Fruit fly (Drosophila melanogaster) whole organism, embryonic: ENCODE results near the gene CG42571.
A peak's percentile ranks its signal among the peaks of the same experiment; 100 is the strongest.

Source experiments
- B-H2 ChIP-seq: fragments of 200-800 bp; sonication (Bioruptor generic); optimal IDR thresholded peaks from 2 replicates; lab custom pipeline; 2018; ENCODE audit warnings: missing biosample characterization, mild to moderate bottlenecking, missing genetic modification characterization
- BtbVII ChIP-seq: fragments of 200-800 bp; sonication (Bioruptor generic); optimal IDR thresholded peaks from 3 replicates; lab custom pipeline; 2017; ENCODE audit warnings: missing biosample characterization, mild to moderate bottlenecking, missing genetic modification characterization
- C15 ChIP-seq: fragments of 200-800 bp; sonication (Bioruptor generic); IDR thresholded peaks from 3 replicates; pipeline ENCODE4 v1.3.6; 2022; ENCODE audit warnings: missing biosample characterization, missing genetic modification characterization
- CG10147 ChIP-seq: fragments of 200-800 bp; sonication (Bioruptor generic); optimal IDR thresholded peaks from 2 replicates; lab custom pipeline; 2019; ENCODE audit warnings: missing biosample characterization, mild to moderate bottlenecking, missing genetic modification characterization, moderate library complexity
- CG10267 ChIP-seq: fragments of 200-800 bp; sonication (Bioruptor generic); optimal IDR thresholded peaks from 2 replicates; lab custom pipeline; 2018; ENCODE audit warnings: missing biosample characterization, mild to moderate bottlenecking, missing genetic modification characterization, moderate library complexity
- CG10959 ChIP-seq: fragments of 200-800 bp; sonication (Bioruptor generic); IDR thresholded peaks from 2 replicates; pipeline ENCODE4 v1.3.6; 2022; ENCODE audit warnings: missing biosample characterization, missing genetic modification characterization
- CG11093 ChIP-seq: fragments of 200-800 bp; sonication (Bioruptor generic); IDR thresholded peaks from 3 replicates; pipeline ENCODE4 v1.3.6; 2022; ENCODE audit warnings: missing biosample characterization, missing genetic modification characterization
- CG12299 ChIP-seq: fragments of 200-800 bp; sonication (Bioruptor generic); optimal IDR thresholded peaks from 2 replicates; lab custom pipeline; 2018; ENCODE audit warnings: missing biosample characterization, mild to moderate bottlenecking, missing genetic modification characterization
- CG12659 ChIP-seq: fragments of 200-800 bp; sonication (Bioruptor generic); optimal IDR thresholded peaks from 3 replicates; lab custom pipeline; 2017; ENCODE audit warnings: mild to moderate bottlenecking, missing biosample characterization, missing genetic modification reagents, missing genetic modification characterization
- CG12744 ChIP-seq: fragments of 200-800 bp; sonication (Bioruptor generic); optimal IDR thresholded peaks from 2 replicates; lab custom pipeline; 2016; ENCODE audit warnings: missing biosample characterization, missing genetic modification characterization
- CG14050 ChIP-seq: fragments of 200-800 bp; sonication (Bioruptor generic); IDR thresholded peaks from 3 replicates; pipeline ENCODE4 v1.3.6; 2022; ENCODE audit warnings: missing biosample characterization, missing genetic modification characterization
- CG14710 ChIP-seq: fragments of 200-800 bp; sonication (Bioruptor generic); optimal IDR thresholded peaks from 3 replicates; lab custom pipeline; 2019; ENCODE audit warnings: missing biosample characterization, mild to moderate bottlenecking, missing genetic modification characterization, moderate library complexity
- CG18764 ChIP-seq: fragments of 200-800 bp; sonication (Bioruptor generic); optimal IDR thresholded peaks from 3 replicates; lab custom pipeline; 2016; ENCODE audit warnings: missing biosample characterization, missing genetic modification characterization
- CG2199 ChIP-seq: fragments of 200-800 bp; sonication (Bioruptor generic); IDR thresholded peaks from 3 replicates; pipeline ENCODE4 v1.3.6; 2022; ENCODE audit warnings: missing biosample characterization, missing genetic modification characterization
- CG31365 ChIP-seq: fragments of 200-800 bp; sonication (Bioruptor generic); optimal IDR thresholded peaks from 2 replicates; lab custom pipeline; 2018; ENCODE audit warnings: missing biosample characterization, mild to moderate bottlenecking, missing genetic modification characterization
- CG5180 ChIP-seq: fragments of 200-800 bp; sonication (Bioruptor generic); optimal IDR thresholded peaks from 3 replicates; lab custom pipeline; 2017; ENCODE audit warnings: missing biosample characterization, missing genetic modification characterization, mild to moderate bottlenecking, moderate library complexity, missing genetic modification reagents
- CG6175 ChIP-seq: fragments of 200-800 bp; sonication (Bioruptor generic); IDR thresholded peaks from 3 replicates; pipeline ENCODE4 v1.3.6; 2022; ENCODE audit warnings: missing biosample characterization, missing genetic modification characterization
- CG6654 ChIP-seq: fragments of 200-800 bp; sonication (Bioruptor generic); optimal IDR thresholded peaks from 2 replicates; lab custom pipeline; 2017; ENCODE audit warnings: missing biosample characterization, mild to moderate bottlenecking, missing genetic modification characterization
- CG6689 ChIP-seq: fragments of 200-800 bp; sonication (Bioruptor generic); IDR thresholded peaks from 2 replicates; pipeline ENCODE4 v1.3.6; 2022; ENCODE audit warnings: missing biosample characterization, missing genetic modification characterization
- CG7372 ChIP-seq: fragments of 200-800 bp; sonication (Bioruptor generic); IDR thresholded peaks from 2 replicates; pipeline ENCODE4 v1.3.6; 2022; ENCODE audit warnings: missing biosample characterization, missing genetic modification characterization
- CG7745 ChIP-seq: fragments of 200-800 bp; sonication (Bioruptor generic); optimal IDR thresholded peaks from 2 replicates; lab custom pipeline; 2018; ENCODE audit warnings: missing biosample characterization, mild to moderate bottlenecking, missing genetic modification characterization, moderate library complexity
- CG9817 ChIP-seq: fragments of 200-800 bp; sonication (Bioruptor generic); optimal IDR thresholded peaks from 2 replicates; lab custom pipeline; 2018; ENCODE audit warnings: missing biosample characterization, mild to moderate bottlenecking, missing genetic modification characterization, moderate library complexity
- CG9876 ChIP-seq: fragments of 200-800 bp; sonication (Bioruptor generic); optimal IDR thresholded peaks from 2 replicates; lab custom pipeline; 2016; ENCODE audit warnings: missing biosample characterization, missing genetic modification characterization
- CkIIα-i1 ChIP-seq: fragments of 200-800 bp; sonication (Bioruptor generic); IDR thresholded peaks from 2 replicates; pipeline ENCODE4 v1.3.6; 2022; ENCODE audit warnings: missing biosample characterization, missing genetic modification characterization
- CoRest ChIP-seq: fragments of 200-800 bp; sonication (Bioruptor generic); optimal IDR thresholded peaks from 3 replicates; lab custom pipeline; 2018; ENCODE audit warnings: missing biosample characterization, mild to moderate bottlenecking, missing genetic modification characterization, moderate library complexity
- Dad ChIP-seq: fragments of 200-800 bp; sonication (Bioruptor generic); optimal IDR thresholded peaks from 3 replicates; lab custom pipeline; 2016; ENCODE audit warnings: missing biosample characterization, missing genetic modification characterization
- Dek ChIP-seq: fragments of 200-800 bp; sonication (Bioruptor generic); optimal IDR thresholded peaks from 3 replicates; lab custom pipeline; 2019; ENCODE audit warnings: missing biosample characterization, mild to moderate bottlenecking, missing genetic modification characterization, moderate library complexity
- Doc3 ChIP-seq: fragments of 200-800 bp; sonication (Bioruptor generic); IDR thresholded peaks from 3 replicates; pipeline ENCODE4 v1.3.6; 2022; ENCODE audit warnings: missing biosample characterization, missing genetic modification characterization; ENCODE audit not compliant: partially characterized antibody
- HLH3B ChIP-seq: fragments of 200-800 bp; sonication (Bioruptor generic); IDR thresholded peaks from 2 replicates; pipeline ENCODE4 v1.3.6; 2022; ENCODE audit warnings: missing biosample characterization, missing genetic modification characterization
- HLH4C ChIP-seq: fragments of 200-800 bp; sonication (Bioruptor generic); IDR thresholded peaks from 3 replicates; pipeline ENCODE4 v1.3.6; 2022; ENCODE audit warnings: missing biosample characterization, missing genetic modification characterization; ENCODE audit not compliant: partially characterized antibody
- Hey ChIP-seq: fragments of 200-800 bp; sonication (Bioruptor generic); optimal IDR thresholded peaks from 3 replicates; lab custom pipeline; 2018; ENCODE audit warnings: missing biosample characterization, mild to moderate bottlenecking, missing genetic modification characterization
- Hmr ChIP-seq: fragments of 200-800 bp; sonication (Bioruptor generic); optimal IDR thresholded peaks from 3 replicates; lab custom pipeline; 2017; ENCODE audit warnings: mild to moderate bottlenecking, missing biosample characterization, missing genetic modification reagents, missing genetic modification characterization
- Lpt ChIP-seq: fragments of >200 bp; optimal IDR thresholded peaks from 2 replicates; lab custom pipeline; 2018; ENCODE audit warnings: missing biosample characterization, missing genetic modification characterization
- TFAM ChIP-seq: fragments of 200-800 bp; sonication (Bioruptor generic); optimal IDR thresholded peaks from 2 replicates; lab custom pipeline; 2017; ENCODE audit warnings: missing biosample characterization, missing genetic modification characterization, inconsistent platforms
- Xbp1 ChIP-seq: fragments of 200-800 bp; sonication (Bioruptor generic); optimal IDR thresholded peaks from 3 replicates; lab custom pipeline; 2016; ENCODE audit warnings: missing biosample characterization, mild to moderate bottlenecking, missing genetic modification characterization
- al ChIP-seq: fragments of 200-800 bp; sonication (Bioruptor generic); IDR thresholded peaks from 2 replicates; pipeline ENCODE4 v1.3.6; 2022; ENCODE audit warnings: missing biosample characterization, missing genetic modification characterization
- bsh ChIP-seq, 2 experiments: fragments of 200-800 bp; sonication (Bioruptor generic); optimal IDR thresholded peaks; 2 replicates each; lab custom pipeline; 2017 to 2018; ENCODE audit warnings: mild to moderate bottlenecking in 2 of 2, missing biosample characterization in 2 of 2, missing genetic modification characterization in 2 of 2, moderate library complexity in 1 of 2
- cad ChIP-seq: fragments of >200 bp; optimal IDR thresholded peaks from 2 replicates; lab custom pipeline; 2017; ENCODE audit warnings: missing biosample characterization, missing genetic modification characterization
- cwo ChIP-seq: fragments of 200-800 bp; sonication (Bioruptor generic); optimal IDR thresholded peaks from 3 replicates; lab custom pipeline; 2017; ENCODE audit warnings: missing biosample characterization, missing genetic modification characterization, mild to moderate bottlenecking, moderate library complexity, missing genetic modification reagents
- da ChIP-seq: fragments of 200-800 bp; sonication (Bioruptor generic); optimal IDR thresholded peaks from 2 replicates; lab custom pipeline; 2016; ENCODE audit warnings: missing biosample characterization, missing genetic modification characterization
- dpn ChIP-seq, 2 experiments: fragments of 200-800 bp; sonication (Bioruptor generic); optimal IDR thresholded peaks; 3 replicates each; lab custom pipeline; 2016; ENCODE audit warnings: missing biosample characterization in 2 of 2, missing genetic modification characterization in 2 of 2
- gsb-n ChIP-seq: fragments of 200-800 bp; sonication (Bioruptor generic); optimal IDR thresholded peaks from 3 replicates; lab custom pipeline; 2018; ENCODE audit warnings: missing biosample characterization, mild to moderate bottlenecking, missing genetic modification characterization
- hbn ChIP-seq: fragments of 200-800 bp; sonication (Bioruptor generic); IDR thresholded peaks from 2 replicates; pipeline ENCODE4 v1.3.6; 2022; ENCODE audit warnings: missing biosample characterization, missing genetic modification characterization; ENCODE audit not compliant: partially characterized antibody
- ind ChIP-seq: fragments of 200-800 bp; sonication (Bioruptor generic); optimal IDR thresholded peaks from 3 replicates; lab custom pipeline; 2016; ENCODE audit warnings: missing biosample characterization, missing genetic modification characterization
- lov ChIP-seq, 2 experiments: fragments of 200-800 bp in 1 of 2; fragments of >200 bp in 1 of 2; sonication (Bioruptor generic) in 1 of 2; IDR thresholded peaks in 1 of 2; optimal IDR thresholded peaks in 1 of 2; 2 replicates in 1 of 2; 3 replicates in 1 of 2; pipeline versions ENCODE4 v1.3.6 to Lab custom; 2017 to 2022; ENCODE audit warnings: missing biosample characterization in 1 of 2, missing genetic modification characterization in 1 of 2
- maf-S ChIP-seq: fragments of 200-800 bp; sonication (Bioruptor generic); optimal IDR thresholded peaks from 2 replicates; lab custom pipeline; 2016; ENCODE audit warnings: missing biosample characterization, missing genetic modification characterization
- mam ChIP-seq: fragments of 200-800 bp; sonication (Bioruptor generic); optimal IDR thresholded peaks from 3 replicates; lab custom pipeline; 2016; ENCODE audit warnings: missing biosample characterization, missing genetic modification characterization
- tup ChIP-seq: fragments of 200-800 bp; sonication (Bioruptor generic); optimal IDR thresholded peaks from 2 replicates; lab custom pipeline; 2016; ENCODE audit warnings: missing biosample characterization, mild to moderate bottlenecking, missing genetic modification characterization, moderate library complexity

CG42571 gene

dm6 chr3L:15713932-15714492 is 2.2 kb upstream of the CG42571 start (continued):
- TF ChIP-seq lov (optimal IDR thresholded peaks at IDR 0.05; lab: Kevin White, UChicago), result no peak
- peak; percentile 77; the same call in 2 of the 3 replicates for TF ChIP-seq lov (GFP tag; IDR thresholded peaks at IDR 0.05; lab: Robert Waterston, UW)
- no peak for TF ChIP-seq Lpt
- peak; percentile 14 for TF ChIP-seq CG31365 (tag; lab: Kevin White, UChicago)
- no peak for TF ChIP-seq hbn (GFP tag; lab: Robert Waterston, UW)
- no peak for TF ChIP-seq CG10147 (GFP tag; lab: Kevin White, UChicago)
- TF ChIP-seq ind (GFP tag; lab: Kevin White, UChicago), result peak; percentile 0
- no peak for TF ChIP-seq CG10267 (tag; lab: Kevin White, UChicago)
- TF ChIP-seq Dek, result no peak
- TF ChIP-seq Hey (tag; lab: Kevin White, UChicago), result peak; percentile 62
- TF ChIP-seq CG10959 (GFP tag; lab: Robert Waterston, UW), result 0 out of 2 replicates have a peak, but pooled peaks have one; percentile 32
- peak; percentile 40 for TF ChIP-seq tup
- peak; percentile 4 for TF ChIP-seq Xbp1 (GFP tag; lab: Kevin White, UChicago)
- peak; percentile 53 for TF ChIP-seq CG18764 (GFP tag; lab: Kevin White, UChicago)
- no peak for TF ChIP-seq CkIIα-i1 (GFP tag; lab: Robert Waterston, UW)
- TF ChIP-seq CG9817 (tag; lab: Kevin White, UChicago), result no peak
- peak; percentile 36 for TF ChIP-seq CG12659 (GFP tag; lab: Kevin White, UChicago)
- TF ChIP-seq mam (GFP tag; lab: Kevin White, UChicago), result peak; percentile 28

dm6 chr3L:15717519-15717918 is 1.3 kb downstream of the CG42571 start, which contains the start of gene CG42570:
Gene CG42570 (plus strand): TSS chr3L:15717819.
- TF ChIP-seq maf-S (GFP tag; lab: Kevin White, UChicago), result no peak
- TF ChIP-seq al (GFP tag; lab: Robert Waterston, UW), result no peak
- TF ChIP-seq BtbVII (GFP tag; lab: Kevin White, UChicago), result no peak
- no peak for TF ChIP-seq gsb-n
- no peak for TF ChIP-seq CG12744 (GFP tag; lab: Kevin White, UChicago)
- no peak for TF ChIP-seq Doc3 (GFP tag; lab: Robert Waterston, UW)
- TF ChIP-seq bsh (GFP tag; optimal IDR thresholded peaks at IDR 0.05; lab: Kevin White, UChicago), result no peak
- no peak for TF ChIP-seq B-H2 (GFP tag; lab: Kevin White, UChicago)
- no peak for TF ChIP-seq CG7372
- no peak for TF ChIP-seq da (GFP tag; lab: Kevin White, UChicago)
- no peak for TF ChIP-seq CG14710 (tag; lab: Kevin White, UChicago)
- TF ChIP-seq TFAM, result no peak
- no peak for TF ChIP-seq CG12299
- no peak for TF ChIP-seq cad
- TF ChIP-seq CG7745, result no peak

- TF ChIP-seq C15 (GFP tag; lab: Robert Waterston, UW) (no peak), CoRest (no peak), CG6654 (GFP tag; lab: Kevin White, UChicago) (no peak), CG5180 (GFP tag; lab: Kevin White, UChicago) (no peak), Dad (GFP tag; lab: Kevin White, UChicago) (no peak), Hmr (GFP tag; lab: Kevin White, UChicago) (no peak), CG6689 (GFP tag; lab: Robert Waterston, UW) (no peak), CG2199 (GFP tag; lab: Robert Waterston, UW) (peak; percentile 86; the same call in 2 of the 3 replicates), CG9876 (GFP tag; lab: Kevin White, UChicago) (no peak), lov (optimal IDR thresholded peaks at IDR 0.05; lab: Kevin White, UChicago) (no peak), lov (GFP tag; IDR thresholded peaks at IDR 0.05; lab: Robert Waterston, UW) (no peak), cwo (GFP tag; lab: Kevin White, UChicago) (peak; percentile 38), CG11093 (GFP tag; lab: Robert Waterston, UW) (no peak), CG6175 (no peak), CG14050 (no peak), dpn (GFP tag; optimal IDR thresholded peaks at IDR 0.05; lab: Kevin White, UChicago) (no peak), Hey (tag; lab: Kevin White, UChicago) (peak; percentile 37), HLH4C (GFP tag; lab: Robert Waterston, UW) (no peak), HLH3B (no peak)
These were observed 4.0 kb downstream of the CG42571 start for dm6 chr3L:15720224-15720623.
